Worm (Caenorhabditis elegans) whole organism, mixed stage, embryonic: ENCODE measurements around the gene rab-30.
A peak's percentile ranks its signal among the peaks of the same experiment; 100 is the strongest.

Source experiments
- bed-3 ChIP-seq: fragments of 200-800 bp; sonication (Bioruptor generic); optimal IDR thresholded peaks from 3 replicates; lab custom pipeline; 2018; ENCODE audit warnings: mild to moderate bottlenecking, missing genetic modification characterization, moderate library complexity, missing compliant biosample characterization
- blmp-1 ChIP-seq: fragments of 150-350 bp; optimal IDR thresholded peaks from 2 replicates; lab custom pipeline; 2014; ENCODE audit warnings: missing biosample characterization, missing genetic modification characterization
- ceh-39 ChIP-seq: fragments of 150-350 bp; optimal IDR thresholded peaks from 2 replicates; lab custom pipeline; 2014; ENCODE audit warnings: missing biosample characterization, missing genetic modification characterization
- ceh-43 ChIP-seq: fragments of 200-800 bp; sonication (Bioruptor generic); optimal IDR thresholded peaks from 2 replicates; lab custom pipeline; 2018; ENCODE audit warnings: mild to moderate bottlenecking, missing genetic modification characterization, moderate library complexity, missing compliant biosample characterization
- ceh-83 ChIP-seq: fragments of 200-800 bp; sonication (Bioruptor generic); optimal IDR thresholded peaks from 2 replicates; lab custom pipeline; 2018; ENCODE audit warnings: mild to moderate bottlenecking, missing genetic modification characterization, missing compliant biosample characterization
- ces-1 ChIP-seq: fragments of 150-350 bp; optimal IDR thresholded peaks from 2 replicates; lab custom pipeline; 2014; ENCODE audit warnings: missing biosample characterization, missing genetic modification reagents, missing genetic modification characterization
- cnd-1 ChIP-seq: fragments of 200-800 bp; sonication (Bioruptor generic); optimal IDR thresholded peaks from 2 replicates; lab custom pipeline; 2018; ENCODE audit warnings: mild to moderate bottlenecking, missing genetic modification characterization, missing compliant biosample characterization
- drap-1 ChIP-seq: fragments of 200-800 bp; sonication (Bioruptor generic); optimal IDR thresholded peaks from 3 replicates; lab custom pipeline; 2018; ENCODE audit warnings: mild to moderate bottlenecking, missing genetic modification characterization, missing compliant biosample characterization
- elt-1 ChIP-seq: sonication (generic microtip); optimal IDR thresholded peaks from 2 replicates; lab custom pipeline; 2017; ENCODE audit warnings: missing genetic modification characterization, mild to moderate bottlenecking, missing compliant biosample characterization, antibody characterized with exemption, moderate library complexity, borderline replicate concordance; ENCODE audit not compliant: insufficient read depth
- elt-3 ChIP-seq: fragments of 150-350 bp; optimal IDR thresholded peaks from 2 replicates; lab custom pipeline; 2014; ENCODE audit warnings: missing biosample characterization, missing genetic modification characterization
- flh-1 ChIP-seq: fragments of 200-800 bp; sonication (Bioruptor generic); optimal IDR thresholded peaks from 2 replicates; lab custom pipeline; 2018; ENCODE audit warnings: mild to moderate bottlenecking, missing genetic modification characterization, moderate library complexity, missing compliant biosample characterization
- ham-2 ChIP-seq: fragments of 200-800 bp; sonication (Bioruptor generic); optimal IDR thresholded peaks from 2 replicates; lab custom pipeline; 2018; ENCODE audit warnings: mild to moderate bottlenecking, missing genetic modification characterization, missing compliant biosample characterization
- hlh-1 ChIP-seq: fragments of 150-350 bp; optimal IDR thresholded peaks from 2 replicates; lab custom pipeline; 2014; ENCODE audit warnings: missing biosample characterization, missing genetic modification reagents, missing genetic modification characterization
- lin-13 ChIP-seq: fragments of 150-350 bp; optimal IDR thresholded peaks from 2 replicates; lab custom pipeline; 2014; ENCODE audit warnings: missing biosample characterization, missing genetic modification characterization
- lin-32 ChIP-seq: fragments of 200-800 bp; sonication (Bioruptor generic); optimal IDR thresholded peaks from 2 replicates; lab custom pipeline; 2018; ENCODE audit warnings: mild to moderate bottlenecking, missing genetic modification characterization, missing compliant biosample characterization
- lsy-2 ChIP-seq: fragments of 150-350 bp; optimal IDR thresholded peaks from 2 replicates; lab custom pipeline; 2014; ENCODE audit warnings: missing biosample characterization, missing genetic modification characterization
- mab-5 ChIP-seq: fragments of 150-350 bp; optimal IDR thresholded peaks from 2 replicates; lab custom pipeline; 2014; ENCODE audit warnings: missing biosample characterization, missing genetic modification characterization
- mls-2 ChIP-seq: sonication (generic microtip); optimal IDR thresholded peaks from 2 replicates; lab custom pipeline; 2016; ENCODE audit warnings: mild to moderate bottlenecking, missing genetic modification characterization, moderate library complexity, missing compliant biosample characterization
- nhr-12 ChIP-seq: fragments of 150-350 bp; optimal IDR thresholded peaks from 2 replicates; lab custom pipeline; 2014; ENCODE audit warnings: missing biosample characterization, missing genetic modification characterization
- nhr-2 ChIP-seq: fragments of 150-350 bp; optimal IDR thresholded peaks from 2 replicates; lab custom pipeline; 2014; ENCODE audit warnings: missing biosample characterization, missing genetic modification characterization
- nhr-237 ChIP-seq: fragments of 150-350 bp; optimal IDR thresholded peaks from 2 replicates; lab custom pipeline; 2014; ENCODE audit warnings: missing biosample characterization, missing genetic modification characterization
- nhr-28 ChIP-seq: fragments of 150-350 bp; optimal IDR thresholded peaks from 2 replicates; lab custom pipeline; 2014; ENCODE audit warnings: missing biosample characterization, missing genetic modification characterization
- nhr-76 ChIP-seq: sonication (generic microtip); optimal IDR thresholded peaks from 2 replicates; lab custom pipeline; 2017; ENCODE audit warnings: missing biosample characterization, missing genetic modification characterization
- pha-4 ChIP-seq: fragments of 150-350 bp; optimal IDR thresholded peaks from 2 replicates; lab custom pipeline; 2018; ENCODE audit warnings: missing biosample characterization, missing genetic modification reagents, missing genetic modification characterization
- sem-2 ChIP-seq: fragments of 200-800 bp; sonication (Bioruptor generic); optimal IDR thresholded peaks from 2 replicates; lab custom pipeline; 2018; ENCODE audit warnings: mild to moderate bottlenecking, missing genetic modification characterization, missing compliant biosample characterization
- snpc-4 ChIP-seq: fragments of 150-350 bp; optimal IDR thresholded peaks from 2 replicates; lab custom pipeline; 2014; ENCODE audit warnings: missing biosample characterization, missing genetic modification characterization
- sptf-1 ChIP-seq: sonication (generic microtip); optimal IDR thresholded peaks from 2 replicates; lab custom pipeline; 2017; ENCODE audit warnings: mild to moderate bottlenecking, missing genetic modification characterization, moderate library complexity, missing compliant biosample characterization
- tbx-8 ChIP-seq: fragments of 200-800 bp; sonication (Bioruptor generic); optimal IDR thresholded peaks from 2 replicates; lab custom pipeline; 2018; ENCODE audit warnings: mild to moderate bottlenecking, missing genetic modification characterization, moderate library complexity, missing compliant biosample characterization
- unc-120 ChIP-seq: sonication (generic microtip); optimal IDR thresholded peaks from 2 replicates; lab custom pipeline; 2017; ENCODE audit warnings: missing genetic modification characterization, missing compliant biosample characterization; ENCODE audit not compliant: poor library complexity, severe bottlenecking
- unc-39 ChIP-seq: fragments of 150-350 bp; optimal IDR thresholded peaks from 2 replicates; lab custom pipeline; 2014; ENCODE audit warnings: missing biosample characterization, missing genetic modification characterization
- unc-62 ChIP-seq: fragments of 150-350 bp; optimal IDR thresholded peaks from 2 replicates; lab custom pipeline; 2014; ENCODE audit warnings: missing biosample characterization, missing genetic modification reagents, missing genetic modification characterization
- zip-8 ChIP-seq: fragments of 150-350 bp; optimal IDR thresholded peaks from 2 replicates; lab custom pipeline; 2014; ENCODE audit warnings: missing biosample characterization, missing genetic modification characterization

The rab-30 gene

DNA sequence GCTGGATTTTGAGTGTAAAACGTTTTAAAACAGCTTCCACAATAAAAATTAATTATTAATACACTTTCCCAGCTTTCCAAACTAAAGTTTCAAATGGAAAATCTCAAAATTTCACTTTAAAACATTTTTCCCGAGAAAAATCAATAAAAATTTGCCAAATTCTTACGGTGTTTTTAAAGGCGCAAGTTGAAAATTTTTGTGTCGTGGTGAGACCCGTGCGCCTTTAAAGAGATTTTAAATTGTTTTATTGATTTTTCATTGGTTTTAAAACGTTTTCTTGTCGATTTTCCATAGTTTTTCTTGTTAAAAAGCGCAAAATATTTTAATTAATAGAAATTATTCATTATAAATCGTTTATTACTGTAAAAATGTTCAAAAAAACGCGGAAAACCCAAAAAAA lies 1.5 kb downstream of the rab-30 start, which contains the start of gene Y45F3A.1:
Gene Y45F3A.1, minus strand, starts transcription at position 12 of the 400 bp plus-strand sequence.
- TF ChIP-seq unc-120 (tag; lab: Kevin White, UChicago), result no peak
- no peak for TF ChIP-seq sem-2 (GFP tag; lab: Kevin White, UChicago)
- no peak for TF ChIP-seq elt-3 (tag; lab: Kevin White, UChicago)
- TF ChIP-seq bed-3 (GFP tag; lab: Kevin White, UChicago), result no peak
- TF ChIP-seq nhr-237, result no peak
- no peak for TF ChIP-seq blmp-1 (tag; lab: Kevin White, UChicago)
- no peak for TF ChIP-seq ceh-43
- TF ChIP-seq drap-1, result no peak
- TF ChIP-seq ces-1 (GFP tag; lab: Kevin White, UChicago), result no peak
- no peak for TF ChIP-seq nhr-28 (tag; lab: Kevin White, UChicago)
- no peak for TF ChIP-seq nhr-12
- TF ChIP-seq unc-39 (tag; lab: Kevin White, UChicago), result no peak
- TF ChIP-seq ceh-83 (GFP tag; lab: Kevin White, UChicago), result no peak
- no peak for TF ChIP-seq mab-5 (tag; lab: Kevin White, UChicago)
- TF ChIP-seq unc-62 (GFP tag; lab: Kevin White, UChicago), result no peak
- TF ChIP-seq mls-2 (tag; lab: Kevin White, UChicago), result no peak
- no peak for TF ChIP-seq cnd-1
- no peak for TF ChIP-seq ceh-39 (tag; lab: Kevin White, UChicago)
- no peak for TF ChIP-seq zip-8 (tag; lab: Kevin White, UChicago)

DNA sequence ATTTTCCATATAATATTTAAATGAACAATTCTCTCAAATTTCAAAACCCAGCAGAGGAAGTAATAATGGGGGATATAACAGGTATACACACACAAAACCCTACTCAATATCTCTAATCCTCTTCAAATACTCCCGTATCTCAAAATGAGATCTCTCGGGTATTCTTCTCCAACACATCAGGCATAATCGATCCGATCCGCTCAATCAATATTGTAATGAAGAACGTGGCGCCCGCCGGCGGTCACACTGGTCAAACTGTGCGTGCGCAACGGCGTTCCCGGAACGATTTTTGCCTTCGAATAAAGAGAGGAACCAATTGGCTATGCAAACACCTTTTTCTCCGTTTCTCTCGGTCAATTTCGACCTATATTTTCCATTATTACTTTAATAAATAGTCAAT lies 2.1 kb downstream of the rab-30 start:
- TF ChIP-seq lsy-2 (no peak), hlh-1 (no peak), elt-1 (tag; lab: Kevin White, UChicago) (peak; percentile 41), blmp-1 (tag; lab: Kevin White, UChicago) (no peak), mls-2 (tag; lab: Kevin White, UChicago) (no peak)

DNA sequence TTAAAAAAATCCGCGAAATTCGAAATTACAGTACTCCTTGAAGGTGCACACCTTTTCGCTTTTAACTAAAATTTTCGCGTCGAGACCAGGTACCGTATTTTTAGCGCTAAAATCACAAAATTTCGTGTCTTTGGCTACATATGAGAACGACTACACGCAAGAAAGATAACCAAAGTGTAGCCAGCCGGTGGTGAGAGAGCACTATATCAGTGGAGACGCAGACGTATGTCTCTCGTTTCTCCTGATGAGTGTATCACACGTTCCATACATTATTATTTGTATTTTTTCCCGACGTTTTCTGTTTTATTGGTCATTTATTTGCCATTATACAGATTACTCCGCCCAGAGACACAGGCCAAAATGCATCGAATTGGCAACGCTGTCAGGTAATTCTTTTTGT lies 5.5 kb downstream of the rab-30 start, which contains the start of gene acdh-11:
Gene acdh-11, plus strand, starts transcription at position 333 of the 400 bp plus-strand sequence.
- TF ChIP-seq sem-2 (GFP tag; lab: Kevin White, UChicago), result no peak
- TF ChIP-seq snpc-4 (tag; lab: Kevin White, UChicago), result no peak
- TF ChIP-seq cnd-1, result no peak
- TF ChIP-seq nhr-2 (tag; lab: Kevin White, UChicago), result no peak
- TF ChIP-seq elt-1 (tag; lab: Kevin White, UChicago), result no peak
- TF ChIP-seq ceh-83 (GFP tag; lab: Kevin White, UChicago), result no peak
- no peak for TF ChIP-seq ceh-43
- TF ChIP-seq nhr-76 (tag; lab: Kevin White, UChicago), result no peak
- no peak for TF ChIP-seq hlh-1
- no peak for TF ChIP-seq lsy-2
- TF ChIP-seq drap-1, result no peak
- TF ChIP-seq sptf-1 (tag; lab: Kevin White, UChicago), result no peak
- no peak for TF ChIP-seq tbx-8 (GFP tag; lab: Kevin White, UChicago)
- no peak for TF ChIP-seq zip-8 (tag; lab: Kevin White, UChicago)
- no peak for TF ChIP-seq mls-2 (tag; lab: Kevin White, UChicago)
- no peak for TF ChIP-seq lin-32 (GFP tag; lab: Kevin White, UChicago)
- no peak for TF ChIP-seq ceh-39 (tag; lab: Kevin White, UChicago)
- TF ChIP-seq nhr-237, result no peak
- no peak for TF ChIP-seq pha-4 (tag; lab: Kevin White, UChicago)
- TF ChIP-seq flh-1 (GFP tag; lab: Kevin White, UChicago), result no peak

DNA sequence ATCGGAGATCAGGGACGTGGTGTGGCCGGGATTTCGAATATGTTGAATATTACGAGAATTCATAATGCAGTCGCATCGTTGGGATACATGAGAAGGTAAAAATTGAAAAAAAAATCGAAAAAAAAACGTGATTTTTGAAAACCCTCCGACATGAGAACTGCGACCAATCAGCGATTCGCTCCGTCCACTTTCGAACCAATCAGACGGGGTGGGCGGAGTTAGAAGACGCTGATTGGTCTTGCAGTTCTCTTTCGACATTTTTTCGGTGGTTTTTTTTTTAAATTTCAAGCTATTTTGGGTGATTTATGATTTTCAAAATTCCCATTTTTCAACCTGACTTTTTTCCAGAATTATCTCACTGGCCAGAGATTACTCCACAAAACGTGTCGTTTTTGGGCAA lies 8.8 kb downstream of the rab-30 start:
- TF ChIP-seq unc-62 (GFP tag; lab: Kevin White, UChicago) (no peak), lsy-2 (no peak), unc-39 (tag; lab: Kevin White, UChicago) (no peak), unc-120 (tag; lab: Kevin White, UChicago) (no peak), ceh-83 (GFP tag; lab: Kevin White, UChicago) (no peak), snpc-4 (tag; lab: Kevin White, UChicago) (no peak)

DNA sequence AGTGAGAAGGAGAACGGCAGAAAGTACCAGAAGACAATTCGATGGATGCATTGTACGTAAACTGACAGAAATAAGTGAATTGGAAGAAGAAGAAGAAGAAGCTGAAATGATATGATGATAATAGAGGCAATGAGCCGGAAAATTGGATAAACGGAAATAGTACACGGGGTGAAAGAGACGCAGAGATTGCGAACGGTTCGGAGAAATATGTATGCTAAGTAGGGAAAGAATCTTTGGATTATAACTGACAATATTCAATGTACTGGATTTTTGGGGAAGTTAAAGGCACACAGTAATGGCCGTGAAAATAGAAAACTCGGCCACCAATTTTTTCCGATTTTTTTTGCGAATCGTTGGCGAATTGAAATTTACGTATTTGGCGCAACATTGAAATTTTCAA lies 14.9 kb downstream of the rab-30 start, which contains the start of gene Y45F3A.4:
Gene Y45F3A.4, minus strand, starts transcription at position 101 of the 400 bp plus-strand sequence.
- TF ChIP-seq lin-13, result no peak
- no peak for TF ChIP-seq mab-5 (tag; lab: Kevin White, UChicago)
- no peak for TF ChIP-seq unc-120 (tag; lab: Kevin White, UChicago)
- TF ChIP-seq nhr-76 (tag; lab: Kevin White, UChicago), result no peak
- TF ChIP-seq mls-2 (tag; lab: Kevin White, UChicago), result no peak
- TF ChIP-seq ham-2, result no peak
